Worm (Caenorhabditis elegans) whole organism, L1 larva: ENCODE results near the gene F09E5.12.

Experiments used
- C04F5.9 ChIP-seq: sonication (generic microtip); optimal IDR thresholded peaks from 2 replicates; lab custom pipeline; 2016; ENCODE audit warnings: missing genetic modification characterization, missing compliant biosample characterization
- F16B12.6 ChIP-seq: fragments of 150-350 bp; optimal IDR thresholded peaks from 2 replicates; lab custom pipeline; 2014; ENCODE audit warnings: missing biosample characterization, missing genetic modification characterization
- alr-1 ChIP-seq: fragments of 200-800 bp; sonication (Bioruptor generic); optimal IDR thresholded peaks from 2 replicates; lab custom pipeline; 2018; ENCODE audit warnings: borderline replicate concordance, mild to moderate bottlenecking, missing genetic modification characterization, missing compliant biosample characterization
- blmp-1 ChIP-seq: fragments of 150-350 bp; optimal IDR thresholded peaks from 2 replicates; lab custom pipeline; 2014; ENCODE audit warnings: missing biosample characterization, missing genetic modification characterization
- ceh-63 ChIP-seq: fragments of 200-800 bp; sonication (Bioruptor generic); optimal IDR thresholded peaks from 2 replicates; lab custom pipeline; 2018; ENCODE audit warnings: mild to moderate bottlenecking, missing genetic modification characterization, missing compliant biosample characterization
- ceh-88 ChIP-seq: fragments of 200-800 bp; sonication (Bioruptor generic); IDR thresholded peaks from 2 replicates; pipeline ENCODE4 v1.3.6; 2022; ENCODE audit warnings: missing genetic modification characterization, missing compliant biosample characterization
- ceh-90 ChIP-seq: sonication (generic microtip); optimal IDR thresholded peaks from 2 replicates; lab custom pipeline; 2016; ENCODE audit warnings: missing genetic modification characterization, missing compliant biosample characterization
- ces-1 ChIP-seq: fragments of 150-350 bp; optimal IDR thresholded peaks from 2 replicates; lab custom pipeline; 2014; ENCODE audit warnings: missing biosample characterization, missing genetic modification reagents, missing genetic modification characterization
- dpl-1 ChIP-seq, 3 experiments: fragments of 150-350 bp in 2 of 3; sonication (generic microtip) in 1 of 3; optimal IDR thresholded peaks; 2 replicates each; lab custom pipeline; 2014 to 2017; ENCODE audit warnings: missing biosample characterization in 3 of 3, missing genetic modification characterization in 3 of 3, missing genetic modification reagents in 3 of 3
- dsc-1 ChIP-seq: sonication (generic microtip); optimal IDR thresholded peaks from 2 replicates; lab custom pipeline; 2016; ENCODE audit warnings: mild to moderate bottlenecking, missing genetic modification characterization, missing compliant biosample characterization
- egl-13 ChIP-seq: sonication (generic microtip); optimal IDR thresholded peaks from 2 replicates; lab custom pipeline; 2016; ENCODE audit warnings: missing genotype, missing genetic modification reagents, missing genetic modification characterization, missing compliant biosample characterization
- elt-2 ChIP-seq: sonication (generic microtip); optimal IDR thresholded peaks from 2 replicates; lab custom pipeline; 2016; ENCODE audit warnings: missing genetic modification characterization, mild to moderate bottlenecking, inconsistent platforms, missing compliant biosample characterization, missing genetic modification reagents
- elt-3 ChIP-seq, 6 experiments: fragments of 150-350 bp in 1 of 6; sonication (generic microtip); optimal IDR thresholded peaks; 2 replicates each; lab custom pipeline; 2017 to 2018; ENCODE audit warnings: missing biosample characterization in 6 of 6, missing genetic modification characterization in 6 of 6, inconsistent platforms in 1 of 6
- ets-5 ChIP-seq: fragments of 200-800 bp; sonication (Bioruptor generic); IDR thresholded peaks from 2 replicates; pipeline ENCODE4 v1.3.6; 2022; ENCODE audit warnings: missing genetic modification characterization, missing compliant biosample characterization
- fkh-10 ChIP-seq: sonication (generic microtip); optimal IDR thresholded peaks from 2 replicates; lab custom pipeline; 2017; ENCODE audit warnings: missing biosample characterization, missing genetic modification reagents, missing genetic modification characterization
- fkh-8 ChIP-seq: sonication (generic microtip); optimal IDR thresholded peaks from 2 replicates; lab custom pipeline; 2016; ENCODE audit warnings: mild to moderate bottlenecking, missing genetic modification characterization, missing compliant biosample characterization
- fos-1 ChIP-seq: fragments of 150-350 bp; optimal IDR thresholded peaks from 2 replicates; lab custom pipeline; 2014; ENCODE audit warnings: missing biosample characterization, missing genetic modification characterization
- grh-1 ChIP-seq: fragments of 200-800 bp; sonication (Bioruptor generic); IDR thresholded peaks from 2 replicates; pipeline ENCODE4 v1.3.6; 2022; ENCODE audit warnings: missing genetic modification reagents, missing genetic modification characterization, missing compliant biosample characterization
- hlh-4 ChIP-seq: sonication (generic microtip); optimal IDR thresholded peaks from 2 replicates; lab custom pipeline; 2016; ENCODE audit warnings: mild to moderate bottlenecking, missing genetic modification characterization, missing compliant biosample characterization
- hpl-2 ChIP-seq: fragments of 150-350 bp; optimal IDR thresholded peaks from 2 replicates; lab custom pipeline; 2014; ENCODE audit warnings: missing biosample characterization, missing genetic modification reagents, missing genetic modification characterization
- lin-14 ChIP-seq: fragments of 200-800 bp; sonication (Bioruptor generic); optimal IDR thresholded peaks from 2 replicates; lab custom pipeline; 2018; ENCODE audit warnings: mild to moderate bottlenecking, missing genetic modification characterization, moderate library complexity, missing compliant biosample characterization
- lin-35 ChIP-seq, 2 experiments: fragments of 150-350 bp; optimal IDR thresholded peaks; 2 replicates each; lab custom pipeline; 2014; ENCODE audit warnings: missing biosample characterization in 2 of 2, missing genetic modification characterization in 2 of 2, missing genetic modification reagents in 2 of 2
- lin-39 ChIP-seq: fragments of 150-350 bp; optimal IDR thresholded peaks from 2 replicates; lab custom pipeline; 2014; ENCODE audit warnings: missing biosample characterization, missing genetic modification reagents, missing genetic modification characterization
- lir-3 ChIP-seq: sonication (generic microtip); optimal IDR thresholded peaks from 2 replicates; lab custom pipeline; 2016; ENCODE audit warnings: mild to moderate bottlenecking, missing genetic modification characterization, moderate library complexity, missing compliant biosample characterization; ENCODE audit not compliant: poor library complexity
- lsy-2 ChIP-seq, 2 experiments: fragments of 150-350 bp; optimal IDR thresholded peaks; 2 replicates each; lab custom pipeline; 2014; ENCODE audit warnings: missing biosample characterization in 2 of 2, missing genetic modification characterization in 2 of 2
- mdl-1 ChIP-seq, 2 experiments: fragments of 150-350 bp; optimal IDR thresholded peaks; 2 replicates each; lab custom pipeline; 2014 to 2017; ENCODE audit warnings: missing biosample characterization in 2 of 2, missing genetic modification characterization in 2 of 2, inconsistent platforms in 1 of 2
- mef-2 ChIP-seq: fragments of 150-350 bp; optimal IDR thresholded peaks from 2 replicates; lab custom pipeline; 2014; ENCODE audit warnings: missing biosample characterization, missing genetic modification characterization
- mep-1 ChIP-seq: fragments of 150-350 bp; optimal IDR thresholded peaks from 2 replicates; lab custom pipeline; 2014; ENCODE audit warnings: missing biosample characterization, missing genetic modification characterization
- nhr-11 ChIP-seq: fragments of 150-350 bp; optimal IDR thresholded peaks from 2 replicates; lab custom pipeline; 2014; ENCODE audit warnings: missing biosample characterization, missing genetic modification characterization
- nhr-12 ChIP-seq: sonication (generic microtip); optimal IDR thresholded peaks from 2 replicates; lab custom pipeline; 2017; ENCODE audit warnings: missing biosample characterization, missing genetic modification characterization
- nhr-20 ChIP-seq: sonication (generic microtip); optimal IDR thresholded peaks from 2 replicates; lab custom pipeline; 2016; ENCODE audit warnings: mild to moderate bottlenecking, missing genetic modification characterization, missing compliant biosample characterization
- nhr-28 ChIP-seq: fragments of 150-350 bp; optimal IDR thresholded peaks from 2 replicates; lab custom pipeline; 2014; ENCODE audit warnings: missing biosample characterization, missing genetic modification characterization
- nhr-47 ChIP-seq: sonication (generic microtip); optimal IDR thresholded peaks from 2 replicates; lab custom pipeline; 2016; ENCODE audit warnings: mild to moderate bottlenecking, missing genetic modification characterization, moderate library complexity, missing compliant biosample characterization
- nhr-71 ChIP-seq: sonication (generic microtip); optimal IDR thresholded peaks from 2 replicates; lab custom pipeline; 2016; ENCODE audit warnings: mild to moderate bottlenecking, missing genetic modification characterization, moderate library complexity, missing compliant biosample characterization
- pag-3 ChIP-seq: sonication (generic microtip); optimal IDR thresholded peaks from 2 replicates; lab custom pipeline; 2017; ENCODE audit warnings: missing genetic modification characterization, mild to moderate bottlenecking, missing compliant biosample characterization, antibody characterized with exemption, borderline replicate concordance; ENCODE audit not compliant: insufficient read depth
- pax-3 ChIP-seq: fragments of 200-800 bp; sonication (Bioruptor generic); optimal IDR thresholded peaks from 2 replicates; lab custom pipeline; 2018; ENCODE audit warnings: mild to moderate bottlenecking, missing genetic modification characterization, moderate library complexity, missing compliant biosample characterization
- rnt-1 ChIP-seq: sonication (generic microtip); optimal IDR thresholded peaks from 2 replicates; lab custom pipeline; 2016; ENCODE audit warnings: mild to moderate bottlenecking, missing genetic modification characterization, moderate library complexity, missing compliant biosample characterization
- skn-1 ChIP-seq: fragments of 150-350 bp; optimal IDR thresholded peaks from 2 replicates; lab custom pipeline; 2014; ENCODE audit warnings: missing biosample characterization, missing genetic modification characterization
- snu-23 ChIP-seq: sonication (generic microtip); optimal IDR thresholded peaks from 2 replicates; lab custom pipeline; 2016; ENCODE audit warnings: missing genetic modification characterization, missing compliant biosample characterization
- sox-4 ChIP-seq: sonication (generic microtip); optimal IDR thresholded peaks from 2 replicates; lab custom pipeline; 2016; ENCODE audit warnings: missing genetic modification characterization, missing compliant biosample characterization
- sptf-1 ChIP-seq: fragments of 150-350 bp; optimal IDR thresholded peaks from 2 replicates; lab custom pipeline; 2014; ENCODE audit warnings: missing biosample characterization, missing genetic modification characterization
- swsn-7 ChIP-seq: sonication (generic microtip); optimal IDR thresholded peaks from 2 replicates; lab custom pipeline; 2016; ENCODE audit warnings: missing genetic modification characterization, missing compliant biosample characterization
- unc-30 ChIP-seq: sonication (generic microtip); optimal IDR thresholded peaks from 2 replicates; lab custom pipeline; 2017; ENCODE audit warnings: missing biosample characterization, missing genetic modification characterization
- unc-62 ChIP-seq: fragments of 150-350 bp; optimal IDR thresholded peaks from 2 replicates; lab custom pipeline; 2014; ENCODE audit warnings: missing biosample characterization, missing genetic modification reagents, missing genetic modification characterization
- unc-86 ChIP-seq: sonication (generic microtip); optimal IDR thresholded peaks from 2 replicates; lab custom pipeline; 2016; ENCODE audit warnings: missing genetic modification characterization, missing compliant biosample characterization
- unc-98 ChIP-seq: fragments of 200-800 bp; sonication (Bioruptor generic); IDR thresholded peaks from 2 replicates; pipeline ENCODE4 v1.3.6; 2022; ENCODE audit warnings: missing genetic modification characterization, missing compliant biosample characterization
- vab-15 ChIP-seq: sonication (generic microtip); optimal IDR thresholded peaks from 2 replicates; lab custom pipeline; 2017; ENCODE audit warnings: missing genotype, mild to moderate bottlenecking, missing genetic modification characterization, missing compliant biosample characterization
- xbp-1 ChIP-seq: sonication (generic microtip); optimal IDR thresholded peaks from 2 replicates; lab custom pipeline; 2016; ENCODE audit warnings: missing genetic modification characterization, missing compliant biosample characterization
- zag-1 ChIP-seq: fragments of 150-350 bp; optimal IDR thresholded peaks from 2 replicates; lab custom pipeline; 2014; ENCODE audit warnings: missing biosample characterization, missing genetic modification characterization
- ztf-4 ChIP-seq: fragments of 150-350 bp; optimal IDR thresholded peaks from 2 replicates; lab custom pipeline; 2014; ENCODE audit warnings: missing biosample characterization, missing genetic modification characterization

The F09E5.12 gene

ce11 chrII:5328912-5329311 is 41.6 kb downstream of the F09E5.12 start (continued):
- TF ChIP-seq ztf-4 (tag; lab: Kevin White, UChicago) (peak; percentile 12), swsn-7 (tag; lab: Kevin White, UChicago) (peak; percentile 2), egl-13 (tag; lab: Kevin White, UChicago) (peak; percentile 39), hlh-4 (tag; lab: Kevin White, UChicago) (peak; percentile 9), xbp-1 (tag; lab: Kevin White, UChicago) (no peak), snu-23 (no peak), lin-14 (GFP tag; lab: Kevin White, UChicago) (peak; percentile 54), lir-3 (tag; lab: Kevin White, UChicago) (no peak), fkh-10 (no peak), alr-1 (tag; lab: Kevin White, UChicago) (no peak), mef-2 (tag; lab: Kevin White, UChicago) (no peak), nhr-12 (tag; lab: Kevin White, UChicago) (no peak), dpl-1 (GFP tag; optimal IDR thresholded peaks at IDR 0.05; lab: Kevin White, UChicago) (no peak), unc-62 (no peak), nhr-71 (tag; lab: Kevin White, UChicago) (peak; percentile 75), ces-1 (GFP tag; lab: Kevin White, UChicago) (no peak)
- TF ChIP-seq, all 84 proteins: peak for 15

- 0 out of 2 replicates have a peak, but pooled peaks have one; percentile 82 for TF ChIP-seq ets-5 (GFP tag; lab: Robert Waterston, UW)
- TF ChIP-seq sox-4 (tag; lab: Kevin White, UChicago): peak; percentile 70
- no peak for TF ChIP-seq mep-1 (tag; lab: Kevin White, UChicago)
- no peak for TF ChIP-seq lsy-2 (tag; optimal IDR thresholded peaks at IDR 0.05; lab: Kevin White, UChicago)
- TF ChIP-seq ceh-63 (GFP tag; lab: Kevin White, UChicago): no peak
- TF ChIP-seq mdl-1 (tag; optimal IDR thresholded peaks at IDR 0.05; lab: Kevin White, UChicago): no peak
- TF ChIP-seq elt-3 (tag; optimal IDR thresholded peaks at IDR 0.05; lab: Kevin White, UChicago): no peak
- TF ChIP-seq ztf-4 (tag; lab: Kevin White, UChicago): no peak
- peak; percentile 99 for TF ChIP-seq dsc-1
- TF ChIP-seq lin-35 (GFP tag; optimal IDR thresholded peaks at IDR 0.05; lab: Kevin White, UChicago): no peak
- TF ChIP-seq grh-1 (GFP tag; lab: Robert Waterston, UW): no peak
- TF ChIP-seq egl-13 (tag; lab: Kevin White, UChicago): peak; percentile 8
- no peak for TF ChIP-seq F16B12.6
- TF ChIP-seq unc-98 (GFP tag; lab: Robert Waterston, UW): no peak
- no peak for TF ChIP-seq fos-1 (tag; lab: Kevin White, UChicago)
- peak; percentile 72 for TF ChIP-seq pax-3 (tag; lab: Kevin White, UChicago)
- no peak for TF ChIP-seq xbp-1 (tag; lab: Kevin White, UChicago)
- no peak for TF ChIP-seq sptf-1 (tag; lab: Kevin White, UChicago)
- TF ChIP-seq unc-62: no peak
- TF ChIP-seq swsn-7 (tag; lab: Kevin White, UChicago): no peak
- no peak for TF ChIP-seq C04F5.9
- TF ChIP-seq nhr-71 (tag; lab: Kevin White, UChicago): peak; percentile 4
- no peak for TF ChIP-seq hlh-4 (tag; lab: Kevin White, UChicago)
- TF ChIP-seq nhr-20: no peak
- TF ChIP-seq pag-3 (tag; lab: Kevin White, UChicago): no peak
- TF ChIP-seq elt-2 (tag; lab: Kevin White, UChicago): no peak
- no peak for TF ChIP-seq unc-86 (tag; lab: Kevin White, UChicago)
- TF ChIP-seq zag-1 (tag; lab: Kevin White, UChicago): no peak
- no peak for TF ChIP-seq dpl-1 (GFP tag; optimal IDR thresholded peaks at IDR 0.05; lab: Kevin White, UChicago)
- no peak for TF ChIP-seq lin-39 (tag; lab: Kevin White, UChicago)
- peak; percentile 60 for TF ChIP-seq nhr-47 (tag; lab: Kevin White, UChicago)
- TF ChIP-seq nhr-28: no peak
- no peak for TF ChIP-seq unc-30 (tag; lab: Kevin White, UChicago)
- TF ChIP-seq ceh-88: no peak
- peak; percentile 19 for TF ChIP-seq nhr-11 (tag; lab: Kevin White, UChicago)
- peak; percentile 57 for TF ChIP-seq fkh-8 (tag; lab: Kevin White, UChicago)
- TF ChIP-seq blmp-1 (tag; lab: Kevin White, UChicago): no peak
- no peak for TF ChIP-seq hpl-2 (GFP tag; lab: Kevin White, UChicago)
- no peak for TF ChIP-seq rnt-1
- TF ChIP-seq vab-15 (tag; lab: Kevin White, UChicago): no peak
- TF ChIP-seq ceh-90 (tag; lab: Kevin White, UChicago): no peak
- TF ChIP-seq alr-1 (tag; lab: Kevin White, UChicago): no peak
- no peak for TF ChIP-seq skn-1 (tag; lab: Kevin White, UChicago)
Measured at ce11 chrII:5326891-5327290, 43.6 kb downstream of the F09E5.12 start.
